Worm (Caenorhabditis elegans) whole organism, young adult: ENCODE data around the gene T02H6.11.

Experiments
- B0336.3 ChIP-seq: fragments of 200-800 bp; sonication (Bioruptor generic); IDR thresholded peaks from 2 replicates; pipeline ENCODE4 v1.3.6; 2022; ENCODE audit warnings: missing genetic modification characterization, missing compliant biosample characterization
- Y67H2A.10 ChIP-seq: fragments of 200-800 bp; sonication (Bioruptor generic); conservative IDR thresholded peaks from 2 replicates; pipeline ENCODE4 v1.3.6; 2022; ENCODE audit warnings: missing genetic modification reagents, missing genetic modification characterization, missing compliant biosample characterization
- ama-1 ChIP-seq, 3 experiments: fragments of 150-350 bp in 1 of 3; sonication (generic microtip) in 2 of 3; optimal IDR thresholded peaks; 2 replicates each; lab custom pipeline; 2014 to 2018; ENCODE audit warnings: missing biosample characterization in 2 of 3, missing genetic modification characterization in 2 of 3, missing genetic modification reagents in 2 of 3
- aptf-3 ChIP-seq: fragments of 200-800 bp; sonication (Bioruptor generic); IDR thresholded peaks from 2 replicates; pipeline ENCODE4 v1.3.6; 2022; ENCODE audit warnings: missing genetic modification characterization, missing compliant biosample characterization
- ceh-27 ChIP-seq: fragments of 200-800 bp; sonication (Bioruptor generic); optimal IDR thresholded peaks from 2 replicates; lab custom pipeline; 2018; ENCODE audit warnings: mild to moderate bottlenecking, missing genetic modification characterization, moderate library complexity, missing compliant biosample characterization
- dpl-1 ChIP-seq: fragments of 150-350 bp; optimal IDR thresholded peaks from 2 replicates; lab custom pipeline; 2014; ENCODE audit warnings: missing biosample characterization, missing genetic modification reagents, missing genetic modification characterization
- him-1 ChIP-seq: sonication (generic microtip); optimal IDR thresholded peaks from 2 replicates; lab custom pipeline; 2016; ENCODE audit warnings: missing genotype, missing genetic modification reagents, missing genetic modification characterization, missing compliant biosample characterization
- lag-1 ChIP-seq: fragments of 200-800 bp; sonication (Bioruptor generic); IDR thresholded peaks from 2 replicates; pipeline ENCODE4 v1.3.6; 2022; ENCODE audit warnings: missing genetic modification reagents, missing genetic modification characterization, missing compliant biosample characterization
- madf-3 ChIP-seq: fragments of 200-800 bp; sonication (Bioruptor generic); IDR thresholded peaks from 2 replicates; pipeline ENCODE4 v1.3.6; 2022; ENCODE audit warnings: missing genetic modification reagents, missing genetic modification characterization, missing compliant biosample characterization
- nhr-90 ChIP-seq: sonication (generic microtip); optimal IDR thresholded peaks from 2 replicates; lab custom pipeline; 2016; ENCODE audit warnings: missing genotype, mild to moderate bottlenecking, missing genetic modification characterization, missing compliant biosample characterization
- ztf-18 ChIP-seq: sonication (generic microtip); optimal IDR thresholded peaks from 2 replicates; lab custom pipeline; 2016; ENCODE audit warnings: missing genotype, mild to moderate bottlenecking, missing genetic modification characterization, missing compliant biosample characterization

DNA sequence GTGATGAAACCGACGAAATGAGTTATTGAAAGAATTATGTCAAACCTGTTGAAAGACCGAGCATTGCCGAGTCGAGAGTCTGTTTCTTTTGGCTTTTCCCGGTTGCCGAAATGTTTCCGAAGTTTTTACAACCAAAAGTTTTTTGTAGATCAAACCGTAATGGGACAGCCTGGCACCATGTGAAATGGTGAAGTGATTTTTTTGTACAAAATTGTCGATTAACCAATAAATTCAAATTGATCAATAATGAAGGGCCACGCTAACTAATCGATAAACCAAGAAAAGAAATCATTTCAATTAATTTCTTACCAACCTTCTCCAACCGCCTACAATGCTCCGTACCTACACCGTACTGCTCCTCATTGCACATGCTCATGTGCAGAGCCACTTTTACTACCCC is 9.4 kb downstream of the T02H6.11 start, which contains the start of gene T02H6.3:
- TF ChIP-seq dpl-1 (GFP tag; lab: Kevin White, UChicago) = no peak
- no peak for TF ChIP-seq Y67H2A.10 (GFP tag; lab: Robert Waterston, UW)
- TF ChIP-seq madf-3 = no peak
- no peak for TF ChIP-seq ama-1 (optimal IDR thresholded peaks at IDR 0.05; lab: Kevin White, UChicago)
- no peak for TF ChIP-seq ama-1 (GFP tag; optimal IDR thresholded peaks at IDR 0.05; lab: Kevin White, UChicago)
- TF ChIP-seq ztf-18 (tag; lab: Kevin White, UChicago) = no peak
- no peak for TF ChIP-seq aptf-3 (GFP tag; lab: Robert Waterston, UW)
- TF ChIP-seq nhr-90 (tag; lab: Kevin White, UChicago) = no peak
- TF ChIP-seq ceh-27 = no peak
- TF ChIP-seq B0336.3 (GFP tag; lab: Robert Waterston, UW) = no peak
- no peak for TF ChIP-seq him-1 (tag; lab: Kevin White, UChicago)
- no peak for TF ChIP-seq lag-1 (GFP tag; lab: Robert Waterston, UW)
